Fruit fly (Drosophila melanogaster): ENCODE data around the gene CG3526.

CG3526 gene

DNA sequence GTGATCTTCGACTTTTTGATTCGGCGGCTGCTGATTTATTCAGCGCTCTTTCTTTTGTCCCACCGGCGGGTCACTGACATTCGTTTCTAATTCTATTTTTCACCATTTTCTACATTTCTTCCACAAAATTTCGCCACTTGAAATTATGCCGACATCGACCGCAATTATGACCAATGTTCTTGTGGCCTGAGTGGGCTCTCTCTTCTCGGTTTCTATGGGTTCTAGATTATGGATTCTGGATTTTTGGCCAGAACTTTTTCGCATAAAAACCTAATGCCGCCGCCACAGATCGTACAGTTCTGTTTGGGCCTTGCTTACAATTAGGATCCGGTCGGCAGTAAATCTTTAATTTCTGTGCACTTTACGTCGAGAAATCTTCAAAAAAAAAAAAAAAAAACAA lies 46.2 kb downstream of the CG3526 start, which contains the start of gene CG3598:
CG3598 (plus strand) TSS at position 301 of the 400 bp plus-strand sequence.
- TF ChIP-seq CG17806 (tag; optimal IDR thresholded peaks at IDR 0.05) (no peak), CG8159 (tag; optimal IDR thresholded peaks at IDR 0.05) (no peak), CG4496 (GFP tag; IDR thresholded peaks at IDR 0.05) (no peak), CG9948 (tag; optimal IDR thresholded peaks at IDR 0.05) (no peak), CG13204 (GFP tag; optimal IDR thresholded peaks at IDR 0.05) (no peak), Ets98B (GFP tag; IDR thresholded peaks at IDR 0.05) (no peak)

DNA sequence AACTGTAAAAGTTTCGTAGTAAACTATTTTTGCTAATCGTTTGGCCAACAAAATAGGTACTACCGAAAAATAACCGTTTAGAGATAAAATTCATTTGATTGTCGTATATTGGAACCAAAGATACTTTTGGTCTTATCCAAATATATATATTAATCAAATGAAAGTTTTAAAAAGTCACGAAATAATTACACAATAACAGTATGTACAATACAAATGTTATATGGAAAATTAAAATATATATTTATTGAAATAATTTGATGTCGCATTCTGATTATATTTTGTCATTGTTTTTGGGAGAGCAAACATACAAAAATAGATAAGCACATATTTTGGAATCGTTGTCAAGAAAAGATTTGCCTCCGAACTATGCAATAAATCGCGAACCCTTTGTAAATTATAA lies 48.0 kb downstream of the CG3526 start, which contains the start of gene CG14420:
CG14420 (plus strand) TSS at position 301 of the 400 bp plus-strand sequence.
- no peak for TF ChIP-seq CG12605 (GFP tag; IDR thresholded peaks at IDR 0.05)
- no peak for TF ChIP-seq Snoo (tag; optimal IDR thresholded peaks at IDR 0.05)
- no peak for TF ChIP-seq EcR (GFP tag; optimal IDR thresholded peaks at IDR 0.05)
- TF ChIP-seq Pif1A (GFP tag; optimal IDR thresholded peaks at IDR 0.05): no peak
- TF ChIP-seq rn (GFP tag; IDR thresholded peaks at IDR 0.05): no peak
- no peak for TF ChIP-seq Ets98B (GFP tag; IDR thresholded peaks at IDR 0.05)
- TF ChIP-seq gl (tag; optimal IDR thresholded peaks at IDR 0.05): no peak
- no peak for TF ChIP-seq CG15710 (tag; optimal IDR thresholded peaks at IDR 0.05)
- TF ChIP-seq Pif1B (GFP tag; optimal IDR thresholded peaks at IDR 0.05): no peak
- no peak for TF ChIP-seq CG10348 (GFP tag; IDR thresholded peaks at IDR 0.05)
- no peak for TF ChIP-seq CG32121 (GFP tag; IDR thresholded peaks at IDR 0.05)
- TF ChIP-seq CG13204 (GFP tag; optimal IDR thresholded peaks at IDR 0.05): no peak
- no peak for TF ChIP-seq CG9948 (tag; optimal IDR thresholded peaks at IDR 0.05)
- no peak for TF ChIP-seq CG8301 (tag; optimal IDR thresholded peaks at IDR 0.05)
- no peak for TF ChIP-seq CG8159 (tag; optimal IDR thresholded peaks at IDR 0.05)

DNA sequence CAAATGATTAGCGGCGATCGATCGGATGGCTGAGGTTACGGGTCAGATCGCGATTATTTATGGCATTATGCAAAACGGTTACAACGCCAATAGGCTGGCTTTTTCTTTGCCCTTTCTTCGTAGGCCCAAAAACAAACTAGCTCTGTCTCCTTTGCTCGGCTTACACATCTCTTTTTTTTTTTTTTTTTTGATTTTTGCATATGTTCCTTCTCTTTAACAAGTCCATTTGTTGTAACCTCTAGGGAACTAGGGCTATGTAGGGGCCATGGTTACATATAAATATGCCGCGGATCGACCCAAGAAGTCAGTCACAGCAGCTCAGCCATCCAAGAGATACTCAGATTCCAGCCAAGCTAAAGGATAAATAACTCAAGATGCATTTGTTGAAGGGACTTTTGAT lies 50.5 kb downstream of the CG3526 start, which contains the start of gene CG14421:
CG14421 (plus strand) TSS at position 301 of the 400 bp plus-strand sequence.
- no peak for TF ChIP-seq Pif1A (GFP tag; optimal IDR thresholded peaks at IDR 0.05)
- no peak for TF ChIP-seq fd96Ca (GFP tag; IDR thresholded peaks at IDR 0.05)
- TF ChIP-seq CG32121 (GFP tag; IDR thresholded peaks at IDR 0.05): no peak
- TF ChIP-seq CG34367 (tag; optimal IDR thresholded peaks at IDR 0.05): no peak
- TF ChIP-seq rn (GFP tag; IDR thresholded peaks at IDR 0.05): no peak
- TF ChIP-seq CG8301 (tag; optimal IDR thresholded peaks at IDR 0.05): no peak
- no peak for TF ChIP-seq EcR (GFP tag; optimal IDR thresholded peaks at IDR 0.05)

DNA sequence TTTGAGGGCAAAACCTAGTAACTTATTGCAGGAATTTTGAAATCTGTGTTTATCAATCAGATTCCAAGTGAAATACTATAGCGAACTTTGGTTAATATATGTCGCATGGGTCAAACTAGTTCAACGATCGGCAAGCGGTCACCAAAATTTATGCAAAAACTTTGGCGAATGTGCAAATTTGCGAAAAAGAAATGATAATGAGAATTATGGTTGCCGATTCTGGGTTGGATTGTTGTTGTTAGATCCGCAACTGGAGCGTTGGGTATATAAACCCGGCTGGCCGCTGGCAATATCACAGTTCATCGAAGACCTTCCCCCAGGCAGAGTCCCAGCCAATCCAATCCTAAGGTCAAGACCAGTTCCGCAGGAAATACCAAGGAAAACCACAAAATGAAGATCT lies 52.5 kb downstream of the CG3526 start, which contains the start of gene CG14422:
CG14422 (plus strand) TSS at position 301 of the 400 bp plus-strand sequence.
- no peak for TF ChIP-seq CG9948 (tag; optimal IDR thresholded peaks at IDR 0.05)
